Fruit fly (Drosophila melanogaster): ENCODE measurements around the gene PDCD-5.

DNA sequence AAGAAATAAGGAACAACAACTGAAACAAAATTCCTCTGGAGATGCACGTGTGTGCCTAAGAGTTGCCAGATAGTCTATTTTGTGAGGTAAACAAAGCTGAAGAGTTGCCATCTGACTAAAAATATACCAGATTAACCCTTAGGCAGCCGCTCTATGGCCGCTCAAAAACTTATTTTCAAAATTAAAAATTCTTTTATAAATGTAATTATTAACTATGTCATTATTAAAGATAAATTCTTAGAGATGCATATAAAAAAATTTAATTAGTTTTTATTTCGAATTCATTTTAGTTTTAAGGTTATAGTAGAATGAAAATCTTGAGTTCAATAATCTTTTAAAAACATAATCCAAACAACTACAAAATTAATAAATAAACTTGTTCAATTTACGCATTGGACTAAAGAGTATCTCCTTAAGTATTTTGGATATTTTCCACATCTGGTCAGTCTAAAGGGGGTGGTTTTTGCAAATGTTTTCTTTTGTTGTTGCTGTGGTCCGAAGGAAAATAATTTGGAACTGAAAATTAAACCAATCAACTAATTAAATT lies 3.1 kb downstream of the PDCD-5 start, which contains the start of gene Tmx3:
- no peak for TF ChIP-seq psq (optimal IDR thresholded peaks at IDR 0.05)
- no peak for TF ChIP-seq insv (optimal IDR thresholded peaks at IDR 0.05)

Data from Kc167 (cell line).